Worm (Caenorhabditis elegans) whole organism, early embryonic: ENCODE data around the gene acly-2.
A peak's percentile ranks its signal among the peaks of the same experiment; 100 is the strongest.
"Not testable (repeated sequence)": the region's sequence is repeated elsewhere in the genome, so short reads cannot be mapped to it uniquely, and the experiment has no call there.

Experiments used
- B0310.2 ChIP-seq: sonication (generic microtip); optimal IDR thresholded peaks from 2 replicates; lab custom pipeline; 2016; ENCODE audit warnings: mild to moderate bottlenecking, missing genetic modification characterization, missing compliant biosample characterization
- F13C5.2 ChIP-seq: sonication (generic microtip); optimal IDR thresholded peaks from 2 replicates; lab custom pipeline; 2017; ENCODE audit warnings: mild to moderate bottlenecking, missing genetic modification characterization, inconsistent platforms, missing compliant biosample characterization
- aly-1 ChIP-seq: sonication (generic microtip); optimal IDR thresholded peaks from 2 replicates; lab custom pipeline; 2016; ENCODE audit warnings: missing genetic modification characterization, missing compliant biosample characterization
- ama-1 ChIP-seq: fragments of 150-350 bp; optimal IDR thresholded peaks from 2 replicates; lab custom pipeline; 2014
- ceh-13 ChIP-seq: fragments of 200-800 bp; sonication (Bioruptor generic); optimal IDR thresholded peaks from 2 replicates; lab custom pipeline; 2018; ENCODE audit warnings: mild to moderate bottlenecking, missing genetic modification characterization, missing compliant biosample characterization
- ceh-36 ChIP-seq: sonication (generic microtip); optimal IDR thresholded peaks from 2 replicates; lab custom pipeline; 2016; ENCODE audit warnings: missing genetic modification characterization, inconsistent platforms, missing compliant biosample characterization
- ets-7 ChIP-seq: sonication (generic microtip); optimal IDR thresholded peaks from 2 replicates; lab custom pipeline; 2016; ENCODE audit warnings: missing genotype, missing genetic modification characterization, missing compliant biosample characterization
- flt-1 ChIP-seq: fragments of 200-800 bp; sonication (Bioruptor generic); IDR thresholded peaks from 2 replicates; pipeline ENCODE4 v1.3.6; 2022; ENCODE audit warnings: missing genetic modification characterization, missing compliant biosample characterization
- hmbx-1 ChIP-seq: sonication (generic microtip); optimal IDR thresholded peaks from 2 replicates; lab custom pipeline; 2016; ENCODE audit warnings: mild to moderate bottlenecking, missing genetic modification characterization, missing compliant biosample characterization
- hmg-4 ChIP-seq: fragments of 200-800 bp; sonication (Bioruptor generic); optimal IDR thresholded peaks from 2 replicates; lab custom pipeline; 2018; ENCODE audit warnings: mild to moderate bottlenecking, missing genetic modification characterization, missing compliant biosample characterization
- hnd-1 ChIP-seq: sonication (generic microtip); optimal IDR thresholded peaks from 2 replicates; lab custom pipeline; 2016; ENCODE audit warnings: missing genetic modification characterization, missing compliant biosample characterization
- pes-1 ChIP-seq: fragments of 200-800 bp; sonication (Bioruptor generic); IDR thresholded peaks from 2 replicates; pipeline ENCODE4 v1.3.6; 2022; ENCODE audit warnings: missing genetic modification reagents, missing genetic modification characterization, missing compliant biosample characterization
- scrt-1 ChIP-seq: fragments of 200-800 bp; sonication (Bioruptor generic); IDR thresholded peaks from 2 replicates; pipeline ENCODE4 v1.3.6; 2022; ENCODE audit warnings: missing genetic modification characterization, missing compliant biosample characterization
- sea-1 ChIP-seq: fragments of 200-800 bp; sonication (Bioruptor generic); conservative IDR thresholded peaks from 2 replicates; pipeline ENCODE4 v1.3.6; 2022; ENCODE audit warnings: missing genetic modification characterization, missing compliant biosample characterization
- tbx-11 ChIP-seq: fragments of 200-800 bp; sonication (Bioruptor generic); IDR thresholded peaks from 2 replicates; pipeline ENCODE4 v1.3.6; 2022; ENCODE audit warnings: missing genetic modification characterization, missing compliant biosample characterization
- tbx-37 ChIP-seq: fragments of 200-800 bp; sonication (Bioruptor generic); conservative IDR thresholded peaks from 2 replicates; pipeline ENCODE4 v1.3.6; 2022; ENCODE audit warnings: missing genetic modification reagents, missing genetic modification characterization, missing compliant biosample characterization
- tra-4 ChIP-seq: sonication (generic microtip); optimal IDR thresholded peaks from 2 replicates; lab custom pipeline; 2017; ENCODE audit warnings: missing genetic modification characterization, missing compliant biosample characterization

The acly-2 gene

DNA sequence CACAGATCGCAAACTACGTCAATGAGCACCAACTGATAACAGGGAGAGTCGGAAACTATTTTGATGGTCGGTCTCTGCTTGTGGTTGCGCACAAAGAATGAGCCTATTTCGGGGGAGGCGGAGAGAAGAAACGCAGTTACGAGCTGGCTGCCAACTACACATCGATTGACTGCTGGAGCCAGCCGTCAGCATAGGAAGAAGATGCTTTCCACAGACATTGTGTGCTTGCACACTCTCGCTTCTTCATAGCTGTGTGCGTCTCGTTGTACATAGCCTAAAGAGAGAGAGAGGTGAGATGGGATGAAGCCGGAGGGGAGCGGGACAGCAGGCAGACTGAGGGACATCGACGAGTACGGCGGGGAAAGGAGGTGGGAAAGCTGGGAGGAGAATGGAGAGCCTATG is 14.2 kb downstream of the acly-2 start:
- TF ChIP-seq F13C5.2 (tag; lab: Kevin White, UChicago): peak; percentile 67
- TF ChIP-seq sea-1 (GFP tag; lab: Robert Waterston, UW): no peak
- TF ChIP-seq hmg-4 (GFP tag; lab: Kevin White, UChicago): peak; percentile 79
- no peak for TF ChIP-seq B0310.2

- no peak for TF ChIP-seq ceh-13
These were observed 15.2 kb downstream of the acly-2 start for ce11 chrV:13131487-13131886.

- TF ChIP-seq aly-1 (tag; lab: Kevin White, UChicago): no peak
- TF ChIP-seq tbx-37 (GFP tag; lab: Robert Waterston, UW): no peak
- TF ChIP-seq hnd-1 (tag; lab: Kevin White, UChicago): no peak
- no peak for TF ChIP-seq ceh-13
- no peak for TF ChIP-seq ets-7
- TF ChIP-seq hmbx-1: no peak
- no peak for TF ChIP-seq flt-1
- TF ChIP-seq F13C5.2 (tag; lab: Kevin White, UChicago): no peak
- no peak for TF ChIP-seq pes-1 (GFP tag; lab: Robert Waterston, UW)
- no peak for TF ChIP-seq scrt-1 (GFP tag; lab: Robert Waterston, UW)
- TF ChIP-seq ama-1 (lab: Kevin White, UChicago): no peak
- TF ChIP-seq tbx-11 (GFP tag; lab: Robert Waterston, UW): no peak
- TF ChIP-seq tra-4: no peak
- TF ChIP-seq B0310.2: no peak
- TF ChIP-seq sea-1 (GFP tag; lab: Robert Waterston, UW): no peak
- no peak for TF ChIP-seq hmg-4 (GFP tag; lab: Kevin White, UChicago)
- TF ChIP-seq ceh-36: no peak
These were observed 17.1 kb downstream of the acly-2 start, which contains the start of gene B0365.9 for ce11 chrV:13133380-13133779. Gene B0365.9 (minus strand): TSS chrV:13133565.

DNA sequence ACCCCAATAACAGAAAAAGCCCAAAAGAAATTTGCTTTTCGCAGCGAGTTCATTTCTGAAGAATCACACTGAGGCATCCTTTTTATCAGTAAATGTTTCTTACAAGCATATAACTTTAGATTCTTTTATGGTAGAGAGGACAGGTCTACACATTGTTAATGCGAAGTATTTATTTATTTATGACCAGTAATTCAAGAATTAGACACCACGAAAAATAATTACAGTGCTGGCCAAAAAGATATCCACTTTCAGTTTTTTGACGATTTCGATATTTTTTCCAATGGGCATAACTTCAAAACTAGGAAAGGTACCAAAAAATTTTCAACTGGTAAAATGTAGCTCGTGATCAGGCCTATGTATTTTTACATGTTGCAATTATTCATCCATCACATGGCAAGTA is 18.5 kb downstream of the acly-2 start, which contains the start of gene clec-225:
TSS of gene clec-225 (minus strand) at position 101 of the 400 bp plus-strand sequence.
- not testable (repeated sequence) for TF ChIP-seq tra-4; B0310.2; tbx-11 (GFP tag; lab: Robert Waterston, UW)

DNA sequence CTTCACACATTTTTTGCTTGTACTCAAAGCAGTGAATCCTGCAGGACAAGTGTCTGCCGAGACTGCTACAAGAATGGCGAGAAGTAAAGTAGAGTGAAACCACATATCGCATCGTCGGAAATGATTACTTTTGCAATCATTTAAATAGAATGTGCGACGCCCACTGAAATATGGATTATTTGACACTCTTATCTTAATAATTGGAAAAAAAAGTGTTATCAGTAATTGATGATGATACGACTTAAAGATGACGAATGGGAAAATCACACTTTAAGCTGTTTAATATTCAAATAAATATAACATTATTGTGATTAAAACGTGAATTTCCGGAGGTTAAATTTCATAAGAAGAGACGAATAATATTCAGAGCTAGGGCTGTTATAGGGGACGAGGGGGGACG is 21.7 kb downstream of the acly-2 start, which contains the start of gene clec-41:
TSS of gene clec-41 (minus strand) at position 147 of the 400 bp plus-strand sequence.
- TF ChIP-seq ets-7: no peak
- no peak for TF ChIP-seq ama-1 (lab: Kevin White, UChicago)
- no peak for TF ChIP-seq aly-1 (tag; lab: Kevin White, UChicago)
- TF ChIP-seq hmbx-1: no peak
- TF ChIP-seq tbx-37 (GFP tag; lab: Robert Waterston, UW): no peak
- TF ChIP-seq hmg-4 (GFP tag; lab: Kevin White, UChicago): no peak
- TF ChIP-seq flt-1: no peak
- no peak for TF ChIP-seq B0310.2
- TF ChIP-seq scrt-1 (GFP tag; lab: Robert Waterston, UW): no peak
- no peak for TF ChIP-seq pes-1 (GFP tag; lab: Robert Waterston, UW)
- TF ChIP-seq ceh-13: no peak
- TF ChIP-seq F13C5.2 (tag; lab: Kevin White, UChicago): no peak
- no peak for TF ChIP-seq tbx-11 (GFP tag; lab: Robert Waterston, UW)
- no peak for TF ChIP-seq ceh-36
- TF ChIP-seq sea-1 (GFP tag; lab: Robert Waterston, UW): no peak

DNA sequence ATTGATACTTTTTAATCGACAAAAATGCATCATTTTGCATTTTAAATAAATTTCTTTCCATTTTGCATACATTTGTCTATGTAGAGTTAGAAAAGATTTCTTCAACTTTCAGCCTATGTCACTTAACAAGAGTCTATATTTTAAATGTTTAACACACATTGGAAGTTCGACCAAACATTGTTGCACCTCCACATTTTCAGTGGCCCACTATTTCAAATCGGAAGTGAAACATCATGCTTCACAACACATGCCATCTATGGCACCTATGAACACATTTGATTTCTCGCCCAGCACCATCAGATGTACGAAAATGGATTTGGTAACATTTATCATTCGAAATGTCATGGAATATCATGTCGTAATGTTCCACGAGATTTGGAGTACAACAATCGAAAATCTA is 22.4 kb downstream of the acly-2 start, which contains the start of gene dhc-3:
TSS of gene dhc-3 (plus strand) at position 301 of the 400 bp plus-strand sequence.
- TF ChIP-seq ets-7 (no peak), tbx-37 (GFP tag; lab: Robert Waterston, UW) (no peak), hnd-1 (tag; lab: Kevin White, UChicago) (no peak), tbx-11 (GFP tag; lab: Robert Waterston, UW) (no peak), pes-1 (GFP tag; lab: Robert Waterston, UW) (no peak), F13C5.2 (tag; lab: Kevin White, UChicago) (no peak), aly-1 (tag; lab: Kevin White, UChicago) (no peak), ama-1 (lab: Kevin White, UChicago) (no peak), hmg-4 (GFP tag; lab: Kevin White, UChicago) (no peak), ceh-13 (no peak), flt-1 (no peak), ceh-36 (no peak), tra-4 (no peak), sea-1 (GFP tag; lab: Robert Waterston, UW) (no peak), B0310.2 (no peak), scrt-1 (GFP tag; lab: Robert Waterston, UW) (no peak), hmbx-1 (no peak)

DNA sequence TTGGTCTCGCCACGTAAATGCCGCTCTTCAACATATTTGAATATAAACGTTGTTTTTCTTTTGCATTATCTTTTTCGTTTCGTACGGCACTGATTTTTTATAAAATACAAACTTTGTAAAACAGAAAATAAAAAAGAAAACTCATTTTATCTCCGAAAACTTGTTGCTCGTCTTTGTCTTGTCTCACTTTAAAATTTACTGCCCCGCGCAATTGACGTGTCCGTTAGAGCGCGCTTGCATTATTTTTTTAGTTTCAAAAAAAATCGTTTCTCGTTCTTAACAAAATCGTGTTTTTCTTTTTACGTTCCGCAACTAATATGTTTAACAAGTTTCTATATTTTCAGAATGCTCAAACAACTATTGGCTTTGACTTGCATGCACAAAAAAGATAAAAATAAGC is 36.3 kb downstream of the acly-2 start, which contains the start of gene noca-1:
TSS of gene noca-1 (plus strand) at position 345 of the 400 bp plus-strand sequence.
- TF ChIP-seq F13C5.2 (tag; lab: Kevin White, UChicago) (no peak), scrt-1 (GFP tag; lab: Robert Waterston, UW) (no peak), B0310.2 (no peak), flt-1 (no peak), ets-7 (no peak), hmbx-1 (no peak), ceh-36 (no peak), tra-4 (no peak), tbx-37 (GFP tag; lab: Robert Waterston, UW) (no peak)

DNA sequence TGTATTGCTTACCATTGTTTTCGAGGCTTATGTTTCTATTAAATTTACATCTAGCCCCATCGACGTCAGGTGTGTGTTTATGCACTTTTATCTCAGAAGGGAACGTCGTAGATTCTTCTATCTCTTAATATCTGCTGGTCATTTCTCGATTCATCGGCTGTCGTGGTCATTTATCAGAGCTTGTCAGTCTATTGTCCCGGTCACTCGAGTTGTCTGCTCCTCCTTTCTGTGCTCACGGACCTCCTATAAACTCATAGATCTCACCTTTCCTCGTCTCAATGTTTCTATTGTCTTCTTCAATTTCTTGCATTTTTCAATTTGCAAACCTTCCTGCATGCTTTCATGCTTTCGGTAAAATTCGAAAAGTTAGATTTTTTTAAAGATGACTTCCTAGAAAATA is 37.9 kb downstream of the acly-2 start:
- TF ChIP-seq tbx-11 (GFP tag; lab: Robert Waterston, UW) (no peak), flt-1 (no peak), hmg-4 (GFP tag; lab: Kevin White, UChicago) (no peak), scrt-1 (GFP tag; lab: Robert Waterston, UW) (no peak), tbx-37 (GFP tag; lab: Robert Waterston, UW) (no peak), hnd-1 (tag; lab: Kevin White, UChicago) (no peak), F13C5.2 (tag; lab: Kevin White, UChicago) (no peak), tra-4 (no peak), hmbx-1 (no peak), ama-1 (lab: Kevin White, UChicago) (no peak), B0310.2 (no peak), pes-1 (GFP tag; lab: Robert Waterston, UW) (no peak), sea-1 (GFP tag; lab: Robert Waterston, UW) (no peak), ets-7 (no peak)
